Worm (Caenorhabditis elegans): Measurements from ENCODE around the gene nhr-267.

ce11 chrIV:9251079-9251478 lies 35.1 kb downstream of the nhr-267 start, which contains the start of gene Y11D7A.8:
- no peak for TF ChIP-seq ama-1 (optimal IDR thresholded peaks at IDR 0.05)
- no peak for TF ChIP-seq tbx-11 (GFP tag; IDR thresholded peaks at IDR 0.05)
- TF ChIP-seq tra-4 (tag; optimal IDR thresholded peaks at IDR 0.05), result no peak
- no peak for TF ChIP-seq flt-1 (GFP tag; IDR thresholded peaks at IDR 0.05)

Data from whole organism, early embryonic.